Fruit fly (Drosophila melanogaster): ENCODE data around the gene Hsp60D.

DNA sequence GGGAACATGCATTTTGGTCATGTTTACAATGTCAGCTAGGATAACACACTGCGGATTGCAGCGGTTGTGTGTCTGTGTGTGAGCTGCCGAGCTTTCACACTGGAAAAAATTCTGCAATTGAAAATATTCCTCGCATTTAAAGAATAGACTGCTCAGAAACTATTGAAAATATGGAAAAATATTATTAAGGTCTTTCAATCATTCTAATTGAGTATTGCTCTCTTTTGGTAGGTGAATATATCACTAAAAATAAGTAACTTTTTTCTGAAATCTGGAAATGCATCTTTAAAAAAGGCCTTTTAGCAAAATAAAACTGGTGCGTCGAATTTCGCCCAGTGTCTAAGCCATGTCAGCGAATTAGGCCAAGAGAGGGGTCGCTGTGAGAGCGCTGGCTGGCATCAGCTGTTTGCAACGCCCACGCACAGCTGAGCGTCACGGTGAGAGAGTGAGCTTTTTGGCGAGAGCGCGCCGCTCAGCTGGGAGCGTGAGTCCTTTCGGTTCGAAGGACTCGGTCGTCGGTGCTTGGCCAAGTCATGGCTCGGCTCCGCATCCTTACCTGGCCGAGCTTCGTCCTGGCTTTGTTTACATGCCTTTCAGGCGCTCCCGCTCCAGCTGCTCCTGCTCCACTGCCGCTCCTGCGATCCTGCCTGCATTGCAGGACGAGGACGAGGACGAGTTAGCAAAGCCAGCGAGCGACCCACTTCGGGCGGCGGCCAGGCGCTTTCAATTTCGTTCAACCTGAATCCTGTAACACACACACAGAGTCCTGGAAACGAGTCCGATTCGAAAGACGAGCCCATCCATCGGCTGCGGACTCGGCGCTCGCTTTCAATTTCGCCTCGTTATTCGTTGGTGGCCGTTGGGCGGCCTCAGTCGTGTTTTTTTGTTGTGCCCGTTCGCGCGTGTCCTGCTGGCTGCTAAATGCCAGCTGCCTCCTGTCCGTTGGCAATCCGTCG, 11.9 kb upstream of the Hsp60D start, which contains the start of gene CG46308:
- TF ChIP-seq psq (optimal IDR thresholded peaks at IDR 0.05) (no peak), usp (GFP tag; optimal IDR thresholded peaks at IDR 0.05) (no peak)
